Worm (Caenorhabditis elegans) whole organism, dauer: ENCODE measurements around the gene ZC239.17.
"Not testable (repeated sequence)": the region's sequence is repeated elsewhere in the genome, so short reads cannot be mapped to it uniquely, and the experiment has no call there.

Source experiments
- unc-62 ChIP-seq: sonication (generic microtip); optimal IDR thresholded peaks from 2 replicates; lab custom pipeline; 2017; ENCODE audit warnings: missing biosample characterization, missing genetic modification reagents, missing genetic modification characterization

The ZC239.17 gene

DNA sequence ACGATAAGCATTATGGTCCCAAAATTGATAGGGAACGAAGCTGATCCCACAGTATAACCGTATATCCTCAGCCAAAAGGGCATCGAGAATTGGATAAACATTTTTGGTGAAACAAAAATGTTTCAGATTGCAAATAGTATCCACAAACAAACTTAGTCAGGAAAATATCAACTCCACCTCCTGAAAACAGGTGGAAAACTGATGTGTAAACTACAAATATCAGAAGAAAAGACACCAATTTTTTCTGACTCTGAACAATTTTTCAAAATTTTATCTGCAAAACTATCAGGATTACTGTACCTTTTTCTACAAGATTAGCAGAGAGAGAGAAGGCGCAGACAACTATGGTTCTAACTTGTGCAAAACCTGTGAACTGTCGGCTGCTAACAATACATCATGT is 23.2 kb downstream of the ZC239.17 start, which contains the start of gene sri-53:
sri-53 (minus strand) TSS at position 101 of the 400 bp plus-strand sequence.
- TF ChIP-seq unc-62 (GFP tag; lab: Kevin White, UChicago), result no peak

DNA sequence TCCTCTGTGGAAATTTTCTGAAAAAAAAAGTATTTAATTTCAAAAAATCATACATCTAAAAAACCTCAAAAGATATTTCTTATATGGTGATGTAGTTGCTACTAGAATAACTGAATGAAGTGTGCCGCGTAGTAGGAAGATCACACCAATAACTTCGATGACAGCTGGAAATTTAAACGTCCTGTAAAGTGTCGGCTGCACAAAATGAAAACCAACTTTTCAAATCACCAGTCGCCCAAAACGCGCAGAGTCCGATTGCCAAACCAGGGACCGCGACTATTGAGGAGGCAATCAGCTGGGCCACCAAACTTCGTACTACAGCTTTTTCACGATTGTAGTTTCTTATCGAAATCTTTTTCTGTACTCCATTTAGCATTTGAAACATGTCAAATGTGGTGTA is 24.4 kb downstream of the ZC239.17 start, which contains the start of gene sri-48:
sri-48 (minus strand) TSS at position 101 of the 400 bp plus-strand sequence.
- TF ChIP-seq unc-62 (GFP tag; lab: Kevin White, UChicago), result not testable (repeated sequence)

DNA sequence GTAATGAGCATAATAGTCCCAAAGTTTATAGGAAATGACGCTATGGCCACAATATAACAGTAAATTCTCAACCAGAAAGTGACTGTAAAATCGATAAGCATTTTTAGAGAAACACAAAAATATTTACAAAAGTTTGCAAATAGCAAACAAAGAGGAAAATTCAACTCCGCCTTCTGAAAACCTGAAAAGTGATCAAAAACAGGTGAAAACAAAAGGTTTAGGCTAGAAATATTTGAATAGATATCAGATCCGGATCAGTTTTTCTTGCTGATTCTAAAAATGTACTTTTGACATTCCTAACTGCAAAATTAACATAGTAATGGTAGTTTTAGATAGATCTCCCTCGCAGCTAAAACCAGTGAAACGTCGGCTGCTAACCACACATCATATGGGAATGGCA is 26.7 kb downstream of the ZC239.17 start, which contains the start of gene sri-51:
sri-51 (minus strand) TSS at position 101 of the 400 bp plus-strand sequence.
- TF ChIP-seq unc-62 (GFP tag; lab: Kevin White, UChicago), result no peak

DNA sequence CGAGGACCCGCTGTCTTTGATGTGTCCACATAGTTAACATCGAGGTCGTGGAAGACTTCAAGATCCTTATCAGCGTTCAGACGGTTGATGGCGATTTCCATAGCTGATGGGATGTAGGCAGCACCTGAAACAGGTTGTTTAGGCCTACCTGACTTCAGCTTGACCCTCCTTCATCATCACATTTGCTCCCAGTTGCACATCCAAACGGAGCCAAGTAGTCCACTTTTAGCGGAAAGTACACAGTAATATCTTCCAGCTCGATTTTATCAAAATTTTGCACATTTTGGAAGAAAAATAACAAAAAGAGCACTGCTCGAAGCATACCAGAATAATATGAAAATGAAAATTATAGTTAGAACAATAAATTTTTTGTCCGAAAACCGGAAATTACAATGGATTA is 28.7 kb downstream of the ZC239.17 start, which contains the start of gene gcy-15:
gcy-15 (minus strand) TSS at position 101 of the 400 bp plus-strand sequence.
- TF ChIP-seq unc-62 (GFP tag; lab: Kevin White, UChicago), result no peak

DNA sequence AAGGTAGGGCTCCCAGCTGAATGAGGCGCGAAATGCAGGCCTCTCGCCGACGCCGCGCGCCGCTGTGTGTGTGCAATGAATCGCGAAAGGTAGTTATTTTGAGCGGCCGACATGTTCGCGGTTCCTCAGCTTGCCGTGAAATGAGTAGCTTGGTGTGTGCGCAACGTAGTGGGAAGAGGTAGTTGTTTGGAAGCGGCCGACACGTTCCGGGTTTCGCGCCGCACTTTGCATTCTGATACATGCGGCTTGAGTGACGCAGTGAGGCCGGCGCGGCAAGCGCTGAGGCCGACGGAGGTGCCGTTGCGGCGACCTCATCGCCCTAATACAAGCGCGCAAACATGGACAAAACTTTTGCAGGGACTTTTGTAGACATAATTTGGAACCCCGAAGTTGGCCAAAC is 29.9 kb downstream of the ZC239.17 start:
- TF ChIP-seq unc-62 (GFP tag; lab: Kevin White, UChicago), result no peak

DNA sequence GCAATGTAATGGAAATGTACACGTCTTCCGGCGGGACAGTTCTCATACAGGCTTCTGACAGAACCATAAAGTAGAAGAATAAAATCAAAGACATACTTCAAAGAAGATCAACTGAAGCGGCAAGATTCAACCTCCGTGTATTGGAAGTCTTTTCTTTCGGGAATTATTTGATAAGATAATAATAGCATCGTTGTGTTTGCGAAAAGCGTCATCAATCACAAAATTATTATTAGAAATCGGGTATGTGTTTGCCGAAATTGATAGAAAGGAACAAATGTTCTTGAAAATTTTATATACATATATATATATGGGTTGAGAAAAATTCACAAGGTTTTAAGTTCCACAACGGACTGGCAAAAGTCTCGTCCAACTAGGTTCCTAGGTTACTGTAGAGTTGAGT is 34.1 kb downstream of the ZC239.17 start, which contains the start of gene Y27F2A.9:
Y27F2A.9 (minus strand) TSS at position 101 of the 400 bp plus-strand sequence.
- not testable (repeated sequence) for TF ChIP-seq unc-62 (GFP tag; lab: Kevin White, UChicago)

DNA sequence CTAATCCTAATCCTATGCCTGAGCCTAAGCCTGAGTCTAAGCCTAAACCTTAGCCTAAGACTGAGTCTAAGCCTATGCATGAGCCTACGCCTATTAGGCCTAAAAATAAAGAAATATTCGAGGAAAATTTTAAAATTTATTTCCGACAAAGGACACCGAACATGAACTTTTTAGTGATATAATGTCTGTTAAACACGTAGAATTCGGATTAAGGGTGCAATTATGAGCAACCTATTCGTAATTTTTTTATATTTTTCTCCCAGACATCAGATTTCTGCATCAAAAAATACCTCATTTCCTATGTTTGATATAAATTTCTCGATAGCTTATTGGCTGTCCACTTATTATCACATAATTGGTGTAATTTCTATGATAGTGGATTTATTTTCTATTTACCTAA is 36.6 kb downstream of the ZC239.17 start, which contains the start of gene Y27F2A.11:
Y27F2A.11 (plus strand) TSS at position 301 of the 400 bp plus-strand sequence.
- TF ChIP-seq unc-62 (GFP tag; lab: Kevin White, UChicago), result not testable (repeated sequence)

DNA sequence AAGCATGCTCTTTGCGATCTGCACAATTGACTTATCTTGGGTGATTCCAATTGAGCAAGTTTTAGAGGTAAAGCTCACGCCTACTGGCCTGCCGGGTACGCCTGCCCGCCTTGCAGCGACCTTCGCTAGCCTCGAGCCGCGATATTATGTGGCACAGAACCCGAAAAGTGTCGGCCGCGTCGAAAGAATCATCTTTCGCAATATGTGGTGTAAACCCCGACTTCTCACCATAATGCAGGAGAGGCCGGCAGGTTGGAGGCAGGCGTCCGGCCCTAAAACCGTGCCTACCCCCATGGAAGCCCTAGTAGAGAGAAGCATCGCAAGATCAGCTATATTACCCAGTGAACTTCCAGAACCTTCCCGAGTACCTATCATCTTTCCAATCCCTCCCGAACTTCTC is 39.8 kb downstream of the ZC239.17 start:
- no peak for TF ChIP-seq unc-62 (GFP tag; lab: Kevin White, UChicago)

DNA sequence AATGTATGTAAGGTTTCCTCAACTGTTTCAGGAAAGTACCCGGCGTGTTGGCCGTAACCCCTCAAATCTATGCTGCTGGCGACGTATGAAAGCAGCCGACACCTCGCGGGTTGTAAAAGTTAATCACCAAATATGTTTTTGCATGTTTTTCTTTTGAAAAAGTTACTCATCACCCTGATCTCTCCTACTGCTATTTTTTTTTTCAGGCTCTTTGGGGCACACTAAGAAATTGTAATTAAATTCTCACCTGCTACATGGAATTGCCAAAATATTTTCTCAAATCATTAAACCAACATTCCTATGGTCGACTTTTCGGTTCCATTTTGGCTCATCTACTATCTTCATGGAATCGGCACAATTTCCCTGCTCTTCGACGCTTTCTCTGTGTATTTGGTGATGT is 40.8 kb downstream of the ZC239.17 start, which contains the start of gene sri-78:
sri-78 (plus strand) TSS at position 301 of the 400 bp plus-strand sequence.
- not testable (repeated sequence) for TF ChIP-seq unc-62 (GFP tag; lab: Kevin White, UChicago)

DNA sequence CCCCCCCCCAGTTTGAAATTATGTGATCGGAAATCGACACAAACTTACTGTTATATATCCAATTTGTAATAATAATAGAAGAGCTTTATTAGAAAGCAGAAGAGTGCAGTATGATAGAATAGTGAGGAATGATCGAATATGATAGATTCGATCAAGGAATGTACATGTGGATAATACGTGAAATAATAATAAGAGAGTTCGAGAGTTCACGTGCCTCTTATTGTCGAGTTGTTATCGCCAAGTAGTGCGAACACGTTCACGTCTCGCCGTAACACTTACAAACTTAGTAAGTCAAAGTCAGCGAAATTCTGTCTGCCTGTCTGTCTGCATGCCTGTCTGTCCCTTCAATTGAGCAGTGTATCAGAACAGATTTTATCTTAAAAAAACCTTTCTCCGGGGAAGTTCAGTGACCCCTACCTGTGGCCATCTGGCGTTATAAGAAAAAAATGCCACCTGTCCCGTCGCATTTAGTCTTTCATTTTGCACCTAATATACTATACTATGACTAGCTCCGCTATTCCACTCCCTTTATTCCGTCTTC is 42.3 kb downstream of the ZC239.17 start, which contains the start of the genes Y27F2A.6 and Y27F2A.8:
Y27F2A.6 (minus strand) TSS at position 101 of the 541 bp plus-strand sequence.
Y27F2A.8 (plus strand) TSS at position 491 of the 541 bp plus-strand sequence.
- not testable (repeated sequence) for TF ChIP-seq unc-62 (GFP tag; lab: Kevin White, UChicago)

DNA sequence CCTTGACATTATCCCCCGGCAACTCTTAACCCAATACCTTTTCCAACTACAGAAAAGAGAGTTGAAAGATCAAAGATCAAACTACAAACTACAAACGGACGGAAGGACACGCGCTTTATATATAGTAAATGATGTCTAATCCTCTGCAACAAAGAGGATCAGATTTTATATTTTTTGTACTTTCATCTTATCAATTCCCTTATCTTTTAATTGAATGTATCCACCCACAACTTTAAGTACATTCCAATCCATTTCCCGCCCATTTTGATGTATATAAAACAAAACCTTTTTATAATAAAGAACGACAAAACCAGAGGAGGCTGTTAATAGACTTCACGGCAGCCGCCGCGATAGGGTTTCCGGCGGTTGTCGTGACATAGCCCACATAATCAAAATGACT is 48.0 kb downstream of the ZC239.17 start, which contains the start of gene sri-40:
sri-40 (plus strand) TSS at position 301 of the 400 bp plus-strand sequence.
- TF ChIP-seq unc-62 (GFP tag; lab: Kevin White, UChicago), result not testable (repeated sequence)
